Fruit fly (Drosophila melanogaster): ENCODE measurements around the gene CG11668.

CG11668 gene

DNA sequence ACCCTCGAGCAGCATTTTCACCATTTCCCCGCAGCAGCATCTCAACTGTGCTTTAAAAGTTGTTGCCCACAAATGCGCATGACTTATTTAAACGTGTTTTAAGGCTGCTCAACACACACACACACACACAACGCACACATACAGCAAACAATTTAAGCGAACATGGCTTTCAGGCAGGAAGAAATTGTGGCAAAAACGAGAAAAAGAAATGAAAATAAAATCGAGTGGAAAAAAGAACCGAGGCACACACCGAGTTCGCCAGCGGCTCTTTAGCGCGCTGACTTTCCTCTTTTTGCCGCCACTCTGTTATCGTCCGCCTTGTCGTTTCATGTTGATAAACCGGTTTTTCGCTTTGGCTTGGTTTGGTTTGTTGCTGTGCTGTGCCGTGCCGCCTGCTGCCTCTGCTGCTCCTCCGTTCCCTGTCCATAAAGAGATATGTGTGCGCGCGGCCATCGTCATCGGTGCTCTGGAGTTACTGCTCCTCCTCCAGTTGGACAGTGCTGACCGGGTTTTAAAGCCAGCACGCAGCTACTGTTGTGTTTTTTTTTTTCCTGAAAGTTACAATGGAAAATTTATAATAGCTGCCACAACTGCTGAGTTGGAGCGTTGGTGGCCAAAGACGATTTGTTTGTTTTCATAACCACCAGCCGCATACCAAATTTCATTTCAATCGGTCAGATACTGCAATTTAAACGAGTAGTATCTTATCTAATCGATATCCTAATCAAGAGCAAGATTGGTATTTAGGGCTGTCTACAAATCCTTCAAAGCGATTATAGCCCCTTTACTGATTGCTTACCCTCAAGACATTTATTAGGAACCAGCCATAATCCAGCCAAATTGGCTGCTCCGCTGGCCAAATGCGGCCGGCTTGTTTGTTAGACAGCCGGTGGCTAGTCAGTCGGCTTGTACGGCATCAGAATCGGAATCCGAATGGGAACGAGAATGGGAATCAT, 22.1 kb upstream of the CG11668 start:
- no peak for TF ChIP-seq CG17801 (GFP tag; optimal IDR thresholded peaks at IDR 0.05; ENCODE audit: partially characterized antibody)

dm6 chr3R:13017623-13018036, 20.5 kb upstream of the CG11668 start:
- no peak for TF ChIP-seq CG17801 (GFP tag; optimal IDR thresholded peaks at IDR 0.05; ENCODE audit: partially characterized antibody)

DNA sequence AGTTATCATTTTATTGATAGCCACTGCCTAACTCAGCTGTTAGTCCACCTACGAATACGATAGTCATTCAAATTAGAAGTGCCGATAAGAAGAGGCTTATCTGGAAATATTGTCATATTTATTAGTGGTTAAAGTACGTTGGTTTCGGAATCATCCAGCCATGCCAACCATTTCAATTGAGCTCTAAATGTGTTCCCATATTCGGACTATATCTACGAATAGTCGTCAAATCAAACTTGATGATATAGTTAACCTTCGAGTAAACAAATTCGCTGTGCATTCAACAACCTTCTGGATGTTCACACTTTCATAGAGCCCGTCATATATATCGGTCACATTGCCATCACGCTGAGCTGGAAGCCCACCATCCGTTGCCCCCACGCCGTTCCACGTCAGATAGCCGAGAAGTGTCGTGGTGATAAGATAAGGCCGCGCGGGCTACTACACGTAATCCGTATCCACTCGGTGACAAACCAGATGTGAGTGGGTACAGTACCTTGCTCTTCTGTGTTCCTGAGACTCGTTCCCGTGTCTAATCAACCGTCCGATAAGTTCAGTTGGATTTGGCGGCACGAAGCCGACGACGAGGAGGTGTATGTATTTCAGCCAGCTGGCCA, 19.8 kb upstream of the CG11668 start:
- TF ChIP-seq CG17801 (GFP tag; optimal IDR thresholded peaks at IDR 0.05; ENCODE audit: partially characterized antibody) = no peak

- peak; percentile 18 for TF ChIP-seq CG17801 (GFP tag; optimal IDR thresholded peaks at IDR 0.05; ENCODE audit: partially characterized antibody)
Observed at dm6 chr3R:13018995-13019394, 19.2 kb upstream of the CG11668 start.

DNA sequence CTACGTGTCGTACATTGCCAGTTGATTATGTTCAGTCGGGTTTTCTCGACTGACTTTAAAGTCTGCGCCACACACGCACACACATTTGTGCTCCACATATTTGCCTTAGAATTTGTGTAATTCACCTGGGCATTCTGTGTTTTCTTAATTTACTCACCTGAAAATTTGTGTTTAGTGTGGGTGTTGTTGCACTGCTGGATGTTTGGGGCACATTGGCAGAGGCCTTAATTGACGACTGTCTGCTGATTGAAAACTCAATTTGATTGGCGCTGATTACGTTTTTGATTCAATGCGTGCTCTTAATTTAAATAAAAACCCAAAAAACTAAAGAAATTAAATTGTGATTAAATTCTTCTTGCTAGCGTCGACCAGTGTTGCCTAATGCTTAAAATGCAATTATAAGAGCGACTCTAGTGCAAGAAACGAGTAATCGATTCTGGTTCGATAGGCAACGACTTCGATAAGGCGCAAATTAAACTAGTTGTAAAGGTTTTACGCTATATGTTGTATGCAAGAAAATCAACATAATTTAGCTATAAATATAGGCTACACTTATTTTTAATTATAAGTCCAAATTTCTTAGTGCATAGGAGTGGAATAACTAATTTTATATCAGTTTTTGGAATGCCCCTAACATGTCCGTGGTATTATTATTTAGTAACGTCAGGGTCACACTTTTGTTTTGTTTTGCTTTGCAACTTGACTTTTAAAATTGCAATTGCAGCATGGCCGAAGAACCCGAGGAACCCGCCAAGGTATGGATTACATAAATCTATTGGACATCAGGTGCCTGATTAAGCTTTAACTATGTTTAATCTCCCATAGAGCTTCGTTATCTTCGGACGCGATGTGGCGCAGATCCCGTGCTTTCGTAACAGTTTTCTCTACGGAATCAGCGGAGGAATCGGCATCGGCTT, 7.7 kb upstream of the CG11668 start, which contains the start of the genes CG46281 and CG46280:
CG46281 (minus strand) TSS at position 51 of the 917 bp plus-strand sequence.
CG46280 (minus strand) TSS at position 403 of the 917 bp plus-strand sequence.
- peak; percentile 49 for TF ChIP-seq CG17801 (GFP tag; optimal IDR thresholded peaks at IDR 0.05; ENCODE audit: partially characterized antibody)

dm6 chr3R:13032323-13032722, 5.9 kb upstream of the CG11668 start, which contains the start of gene ry:
ry (plus strand) TSS chr3R:13032528.
- TF ChIP-seq CG17801 (GFP tag; optimal IDR thresholded peaks at IDR 0.05; ENCODE audit: partially characterized antibody) = no peak

- TF ChIP-seq CG17801 (GFP tag; optimal IDR thresholded peaks at IDR 0.05; ENCODE audit: partially characterized antibody) = peak; percentile 34
Observed at dm6 chr3R:13032975-13033445, 5.2 kb upstream of the CG11668 start.

dm6 chr3R:13033670-13034069, 4.5 kb upstream of the CG11668 start:
- no peak for TF ChIP-seq CG17801 (GFP tag; optimal IDR thresholded peaks at IDR 0.05; ENCODE audit: partially characterized antibody)

dm6 chr3R:13036064-13036463, 2.1 kb upstream of the CG11668 start:
- TF ChIP-seq CG17801 (GFP tag; optimal IDR thresholded peaks at IDR 0.05; ENCODE audit: partially characterized antibody) = no peak

DNA sequence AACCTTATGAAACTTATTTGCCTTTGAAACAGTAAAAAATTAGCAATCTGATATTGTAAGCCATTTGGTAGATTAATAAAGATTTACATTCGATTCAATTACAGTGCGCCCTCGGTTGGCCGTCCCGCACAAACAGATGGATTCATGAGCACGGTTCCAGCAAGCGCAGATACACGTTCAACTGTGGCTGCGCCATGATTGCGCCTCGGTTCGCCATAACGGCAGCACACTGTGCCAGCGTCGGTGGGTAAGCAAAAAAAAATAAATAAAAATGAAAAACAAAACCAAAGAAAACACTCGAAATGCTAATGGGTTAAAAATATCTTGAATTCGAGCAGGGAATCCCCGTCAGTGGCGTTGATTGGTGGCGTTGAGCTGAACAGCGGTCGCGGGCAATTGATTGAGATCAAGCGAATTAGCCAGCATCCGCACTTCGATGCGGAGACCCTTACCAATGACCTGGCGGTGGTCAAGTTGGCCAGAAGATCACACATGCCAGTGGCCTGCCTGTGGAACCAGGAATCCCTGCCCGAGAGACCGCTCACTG, 935 bp downstream of the CG11668 start:
- TF ChIP-seq CG17801 (GFP tag; optimal IDR thresholded peaks at IDR 0.05; ENCODE audit: partially characterized antibody) = no peak

dm6 chr3R:13041750-13042149, 3.6 kb downstream of the CG11668 start, which contains the start of gene CG11670:
CG11670 (plus strand) TSS chr3R:13042050.
- no peak for TF ChIP-seq CG17801 (GFP tag; optimal IDR thresholded peaks at IDR 0.05; ENCODE audit: partially characterized antibody)

dm6 chr3R:13042258-13043032, 4.3 kb downstream of the CG11668 start, which contains the start of gene snk:
snk (minus strand) TSS chr3R:13042770.
- TF ChIP-seq CG17801 (GFP tag; optimal IDR thresholded peaks at IDR 0.05; ENCODE audit: partially characterized antibody) = no peak

DNA sequence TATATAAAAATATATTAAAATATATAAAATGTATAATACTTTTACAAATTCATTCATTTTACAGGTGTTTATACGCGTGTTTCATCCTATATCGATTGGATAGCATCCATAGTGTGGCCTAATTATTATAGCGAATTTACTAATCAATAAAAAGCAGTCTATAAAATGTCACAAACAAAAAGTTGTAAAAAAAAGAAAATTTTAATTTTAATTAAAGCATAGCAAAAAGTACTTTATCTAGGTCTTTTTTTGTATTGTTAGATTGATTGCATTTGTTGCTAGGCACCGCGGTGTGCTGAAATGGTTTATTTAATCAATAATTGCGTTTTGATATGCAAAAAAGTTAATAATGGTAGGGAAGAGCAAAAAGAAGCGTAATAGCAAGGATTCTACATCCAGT, 5.7 kb downstream of the CG11668 start, which contains the start of gene CG45122:
CG45122 (plus strand) TSS at position 301 of the 400 bp plus-strand sequence.
- no peak for TF ChIP-seq CG17801 (GFP tag; optimal IDR thresholded peaks at IDR 0.05; ENCODE audit: partially characterized antibody)

Measured in ovary, adult (tissue).